Fruit fly (Drosophila melanogaster): ENCODE results near the gene CG8236.

dm6 chr3R:8785451-8785850, 16.3 kb downstream of the CG8236 start:
- TF ChIP-seq fd96Ca (GFP tag; IDR thresholded peaks at IDR 0.05) = no peak
- no peak for TF ChIP-seq CG12605 (GFP tag; IDR thresholded peaks at IDR 0.05)
- no peak for TF ChIP-seq Snoo (tag; optimal IDR thresholded peaks at IDR 0.05)
- TF ChIP-seq EcR (GFP tag; optimal IDR thresholded peaks at IDR 0.05) = peak; percentile 82
- no peak for TF ChIP-seq gl (tag; optimal IDR thresholded peaks at IDR 0.05)
- TF ChIP-seq CG8301 (tag; optimal IDR thresholded peaks at IDR 0.05) = no peak
- no peak for TF ChIP-seq rn (GFP tag; IDR thresholded peaks at IDR 0.05)
- 0 out of 3 replicates have a peak, but pooled peaks have one; percentile 23 for TF ChIP-seq CG4496 (GFP tag; IDR thresholded peaks at IDR 0.05)
- no peak for TF ChIP-seq CG14655 (GFP tag; optimal IDR thresholded peaks at IDR 0.05)
- TF ChIP-seq CG34367 (tag; optimal IDR thresholded peaks at IDR 0.05) = no peak
